Fruit fly (Drosophila melanogaster) whole organism, embryonic: ENCODE results near the gene CG32712.

Experiments used
- ATbp ChIP-seq: fragments of 200-800 bp; sonication (Bioruptor generic); optimal IDR thresholded peaks from 2 replicates; lab custom pipeline; 2017; ENCODE audit warnings: missing biosample characterization, mild to moderate bottlenecking, missing genetic modification characterization, missing genetic modification reagents
- Asciz ChIP-seq: fragments of 200-800 bp; sonication (Bioruptor generic); optimal IDR thresholded peaks from 2 replicates; lab custom pipeline; 2017; ENCODE audit warnings: missing biosample characterization, mild to moderate bottlenecking, missing genetic modification characterization, missing genetic modification reagents
- Atf-2 ChIP-seq: fragments of 200-800 bp; sonication (Bioruptor generic); optimal IDR thresholded peaks from 2 replicates; lab custom pipeline; 2016; ENCODE audit warnings: missing biosample characterization, missing genetic modification characterization
- Bgb ChIP-seq: fragments of 200-800 bp; sonication (Bioruptor generic); IDR thresholded peaks from 2 replicates; pipeline ENCODE4 v1.3.6; 2022; ENCODE audit warnings: missing biosample characterization, missing genetic modification characterization; ENCODE audit not compliant: partially characterized antibody
- CG10321 ChIP-seq: fragments of 200-800 bp; sonication (Bioruptor generic); IDR thresholded peaks from 2 replicates; pipeline ENCODE4 v1.3.6; 2022; ENCODE audit warnings: missing biosample characterization, missing genetic modification characterization
- CG13296 ChIP-seq: fragments of 200-800 bp; sonication (Bioruptor generic); optimal IDR thresholded peaks from 3 replicates; lab custom pipeline; 2018; ENCODE audit warnings: missing biosample characterization, mild to moderate bottlenecking, missing genetic modification characterization
- CG14710 ChIP-seq: fragments of 200-800 bp; sonication (Bioruptor generic); optimal IDR thresholded peaks from 3 replicates; lab custom pipeline; 2019; ENCODE audit warnings: missing biosample characterization, mild to moderate bottlenecking, missing genetic modification characterization, moderate library complexity
- CG15269 ChIP-seq: fragments of 200-800 bp; sonication (Bioruptor generic); optimal IDR thresholded peaks from 2 replicates; lab custom pipeline; 2018; ENCODE audit warnings: missing biosample characterization, mild to moderate bottlenecking, missing genetic modification characterization, moderate library complexity
- CG15479 ChIP-seq: fragments of 200-800 bp; sonication (Bioruptor generic); optimal IDR thresholded peaks from 3 replicates; lab custom pipeline; 2019; ENCODE audit warnings: missing biosample characterization, mild to moderate bottlenecking, missing genetic modification characterization, moderate library complexity
- CG1603 ChIP-seq: fragments of 200-800 bp; sonication (Bioruptor generic); optimal IDR thresholded peaks from 2 replicates; lab custom pipeline; 2019; ENCODE audit warnings: missing biosample characterization, mild to moderate bottlenecking, missing genetic modification characterization, moderate library complexity
- CG17568 ChIP-seq: fragments of 200-800 bp; sonication (Bioruptor generic); optimal IDR thresholded peaks from 2 replicates; lab custom pipeline; 2018; ENCODE audit warnings: missing biosample characterization, mild to moderate bottlenecking, missing genetic modification characterization, moderate library complexity
- CG18476 ChIP-seq: fragments of 200-800 bp; sonication (Bioruptor generic); optimal IDR thresholded peaks from 2 replicates; lab custom pipeline; 2016; ENCODE audit warnings: missing biosample characterization, mild to moderate bottlenecking, missing genetic modification characterization
- CG4404 ChIP-seq: fragments of 200-800 bp; sonication (Bioruptor generic); IDR thresholded peaks from 2 replicates; pipeline ENCODE4 v1.3.6; 2022; ENCODE audit warnings: missing biosample characterization, missing genetic modification characterization
- CG8089 ChIP-seq: fragments of 200-800 bp; sonication (Bioruptor generic); optimal IDR thresholded peaks from 3 replicates; lab custom pipeline; 2016; ENCODE audit warnings: missing biosample characterization, missing genetic modification characterization
- CG8290 ChIP-seq, 3 experiments: fragments of 200-800 bp; sonication (Bioruptor generic); optimal IDR thresholded peaks; 2 replicates each; lab custom pipeline; 2016 to 2019; ENCODE audit warnings: missing biosample characterization in 3 of 3, missing genetic modification characterization in 3 of 3, mild to moderate bottlenecking in 2 of 3, moderate library complexity in 1 of 3
- CG8924 ChIP-seq: fragments of 200-800 bp; optimal IDR thresholded peaks from 3 replicates; lab custom pipeline; 2019; ENCODE audit warnings: missing biosample characterization, mild to moderate bottlenecking, missing genetic modification characterization, moderate library complexity
- Dfd ChIP-seq, 2 experiments: fragments of >200 bp; optimal IDR thresholded peaks; 2 replicates each; lab custom pipeline; 2017; ENCODE audit warnings: missing biosample characterization in 2 of 2, missing genetic modification characterization in 2 of 2
- E2f2 ChIP-seq: fragments of 200-800 bp; sonication (Bioruptor generic); IDR thresholded peaks from 2 replicates; pipeline ENCODE4 v1.3.6; 2022; ENCODE audit warnings: missing biosample characterization, missing genetic modification characterization
- Hmx ChIP-seq: fragments of 200-800 bp; sonication (Bioruptor generic); optimal IDR thresholded peaks from 2 replicates; lab custom pipeline; 2016; ENCODE audit warnings: missing biosample characterization, missing genetic modification characterization
- Kr ChIP-seq: fragments of 200-800 bp; sonication (Bioruptor generic); optimal IDR thresholded peaks from 2 replicates; lab custom pipeline; 2017; ENCODE audit warnings: missing biosample characterization, mild to moderate bottlenecking, missing genetic modification characterization
- Lim3 ChIP-seq: fragments of 200-800 bp; sonication (Bioruptor generic); IDR thresholded peaks from 2 replicates; pipeline ENCODE4 v1.3.6; 2022; ENCODE audit warnings: missing biosample characterization, missing genetic modification characterization
- Med ChIP-seq: fragments of 200-800 bp; sonication (Bioruptor generic); peaks from one replicate; lab custom pipeline; 2016; ENCODE audit warnings: missing biosample characterization, missing genetic modification characterization, mild to moderate bottlenecking, inconsistent platforms, moderate library complexity
- Meics ChIP-seq: fragments of 200-800 bp; sonication (Bioruptor generic); optimal IDR thresholded peaks from 2 replicates; lab custom pipeline; 2017; ENCODE audit warnings: missing biosample characterization, mild to moderate bottlenecking, missing genetic modification characterization
- Opbp ChIP-seq: fragments of 200-800 bp; sonication (Bioruptor generic); IDR thresholded peaks from 3 replicates; pipeline ENCODE4 v1.3.6; 2022; ENCODE audit warnings: missing biosample characterization, missing genetic modification characterization; ENCODE audit not compliant: partially characterized antibody
- bab2 ChIP-seq: fragments of 200-800 bp; sonication (Bioruptor generic); optimal IDR thresholded peaks from 2 replicates; lab custom pipeline; 2016; ENCODE audit warnings: missing biosample characterization, missing genetic modification characterization
- caup ChIP-seq: fragments of 200-800 bp; sonication (Bioruptor generic); optimal IDR thresholded peaks from 3 replicates; lab custom pipeline; 2017; ENCODE audit warnings: missing biosample characterization, mild to moderate bottlenecking, missing genetic modification characterization, moderate library complexity; ENCODE audit not compliant: severe bottlenecking
- crol ChIP-seq: fragments of 200-800 bp; sonication (Bioruptor generic); IDR thresholded peaks from 2 replicates; pipeline ENCODE4 v1.3.6; 2022; ENCODE audit warnings: missing biosample characterization, missing genetic modification characterization
- dpn ChIP-seq, 2 experiments: fragments of 200-800 bp; sonication (Bioruptor generic); optimal IDR thresholded peaks; 3 replicates each; lab custom pipeline; 2016; ENCODE audit warnings: missing biosample characterization in 2 of 2, missing genetic modification characterization in 2 of 2
- en ChIP-seq: fragments of 200-800 bp; sonication (Bioruptor generic); optimal IDR thresholded peaks from 2 replicates; lab custom pipeline; 2016; ENCODE audit warnings: missing biosample characterization, missing genetic modification characterization
- fd102C ChIP-seq: fragments of 200-800 bp; sonication (Bioruptor generic); optimal IDR thresholded peaks from 2 replicates; lab custom pipeline; 2018; ENCODE audit warnings: missing biosample characterization, mild to moderate bottlenecking, missing genetic modification characterization, moderate library complexity
- gce ChIP-seq: fragments of 200-800 bp; sonication (Bioruptor generic); IDR thresholded peaks from 3 replicates; pipeline ENCODE4 v1.3.6; 2022; ENCODE audit warnings: missing biosample characterization, missing genetic modification characterization
- gcm ChIP-seq: fragments of 200-800 bp; sonication (Bioruptor generic); optimal IDR thresholded peaks from 2 replicates; lab custom pipeline; 2019; ENCODE audit warnings: missing biosample characterization, mild to moderate bottlenecking, missing genetic modification characterization, moderate library complexity
- h ChIP-seq: fragments of >200 bp; optimal IDR thresholded peaks from 2 replicates; lab custom pipeline; 2017
- kay ChIP-seq: fragments of 200-800 bp; sonication (Bioruptor generic); optimal IDR thresholded peaks from 2 replicates; lab custom pipeline; 2016; ENCODE audit warnings: missing biosample characterization, missing genetic modification characterization
- kni ChIP-seq: fragments of 200-800 bp; sonication (Bioruptor generic); optimal IDR thresholded peaks from 3 replicates; lab custom pipeline; 2017; ENCODE audit warnings: mild to moderate bottlenecking, missing biosample characterization, missing genetic modification reagents, missing genetic modification characterization
- lilli ChIP-seq: fragments of 200-800 bp; sonication (Bioruptor generic); optimal IDR thresholded peaks from 3 replicates; lab custom pipeline; 2016; ENCODE audit warnings: missing biosample characterization, missing genetic modification characterization
- otp ChIP-seq: fragments of 200-800 bp; sonication (Bioruptor generic); IDR thresholded peaks from 3 replicates; pipeline ENCODE4, ENCODE4 v1.3.6; 2022; ENCODE audit warnings: missing biosample characterization, missing genetic modification characterization
- pros ChIP-seq: fragments of 200-800 bp; sonication (Bioruptor generic); optimal IDR thresholded peaks from 3 replicates; lab custom pipeline; 2019; ENCODE audit warnings: missing biosample characterization, mild to moderate bottlenecking, missing genetic modification characterization, moderate library complexity
- rib ChIP-seq: fragments of 200-800 bp; sonication (Bioruptor generic); IDR thresholded peaks from 2 replicates; pipeline ENCODE4 v1.3.6; 2022; ENCODE audit warnings: missing biosample characterization, missing genetic modification characterization
- sd ChIP-seq: fragments of 200-800 bp; sonication (Bioruptor generic); optimal IDR thresholded peaks from 3 replicates; lab custom pipeline; 2018; ENCODE audit warnings: missing biosample characterization, mild to moderate bottlenecking, missing genetic modification characterization, moderate library complexity
- shn ChIP-seq: fragments of 200-800 bp; sonication (Bioruptor generic); optimal IDR thresholded peaks from 3 replicates; lab custom pipeline; 2016; ENCODE audit warnings: missing biosample characterization, missing genetic modification characterization
- sna ChIP-seq: fragments of 200-800 bp; sonication (Bioruptor generic); IDR thresholded peaks from 2 replicates; pipeline ENCODE4 v1.3.6; 2022; ENCODE audit warnings: missing biosample characterization, missing genetic modification characterization; ENCODE audit not compliant: partially characterized antibody
- twi ChIP-seq: fragments of 200-800 bp; optimal IDR thresholded peaks from 2 replicates; lab custom pipeline; 2019; ENCODE audit warnings: missing biosample characterization, mild to moderate bottlenecking, missing genetic modification characterization, moderate library complexity
- zen ChIP-seq: fragments of 200-800 bp; sonication (Bioruptor generic); optimal IDR thresholded peaks from 3 replicates; lab custom pipeline; 2018; ENCODE audit warnings: missing biosample characterization, mild to moderate bottlenecking, missing genetic modification characterization, moderate library complexity

Gene CG32712

DNA sequence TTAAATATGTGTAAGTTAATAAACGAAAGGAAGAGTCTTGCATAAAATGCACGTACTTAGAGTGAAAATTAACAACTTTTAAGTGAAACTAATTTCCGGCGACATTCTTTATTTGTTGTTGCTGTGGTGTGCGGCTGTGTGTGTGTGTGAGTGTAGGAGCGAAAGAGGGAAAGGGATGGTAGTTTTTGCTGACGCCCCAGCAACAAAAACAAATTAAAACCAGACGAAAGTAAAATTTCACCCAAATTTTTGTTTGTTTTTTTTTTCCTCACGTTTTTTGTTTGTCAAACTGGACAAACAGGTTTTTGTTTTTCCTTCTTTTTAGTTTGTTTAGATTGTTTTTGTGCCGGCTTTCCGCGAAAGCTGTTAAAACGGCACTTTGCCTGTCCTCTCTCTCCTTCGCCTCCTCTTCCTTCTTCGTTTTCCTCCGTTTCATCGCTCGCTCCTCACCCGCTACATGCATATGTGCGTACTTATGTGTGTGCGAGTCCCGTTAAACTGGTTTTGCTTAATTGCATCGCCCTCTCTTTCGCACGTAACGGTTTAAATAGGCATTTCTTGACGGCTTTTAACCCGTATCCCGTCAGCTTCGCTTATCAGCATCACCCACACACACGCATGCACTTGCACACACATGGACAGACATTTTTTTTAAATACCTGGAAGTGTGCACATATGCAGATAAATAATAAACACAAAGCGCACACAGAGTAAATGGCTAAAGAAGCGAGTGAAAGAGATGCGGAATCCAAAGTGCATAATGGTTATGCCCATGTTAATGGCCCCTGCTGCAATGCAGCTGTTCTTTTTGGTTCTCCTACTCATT, 3.9 kb upstream of the CG32712 start, which contains the start of gene Miga (continued):
- TF ChIP-seq Opbp (GFP tag; lab: Robert Waterston, UW) (peak; percentile 32; the same call in 1 of the 3 replicates), bab2 (GFP tag; lab: Kevin White, UChicago) (no peak), en (no peak), otp (GFP tag; lab: Robert Waterston, UW) (0 out of 3 replicates have a peak, but pooled peaks have one; percentile 5), CG8290 (GFP tag; optimal IDR thresholded peaks at IDR 0.05; lab: Kevin White, UChicago) (no peak), CG8290 (tag; optimal IDR thresholded peaks at IDR 0.05; lab: Kevin White, UChicago) (no peak), caup (GFP tag; lab: Kevin White, UChicago) (no peak), CG14710 (tag; lab: Kevin White, UChicago) (peak; percentile 7), Asciz (no peak), CG15269 (tag; lab: Kevin White, UChicago) (peak; percentile 22), zen (peak; percentile 84), Dfd (GFP tag; optimal IDR thresholded peaks at IDR 0.05; lab: Kevin White, UChicago) (no peak), Lim3 (GFP tag; lab: Robert Waterston, UW) (no peak), kay (GFP tag; lab: Kevin White, UChicago) (no peak), twi (tag; lab: Kevin White, UChicago) (peak; percentile 83), CG17568 (GFP tag; lab: Kevin White, UChicago) (no peak), Meics (GFP tag; lab: Kevin White, UChicago) (no peak), shn (no peak), pros (peak; percentile 72), Atf-2 (GFP tag; lab: Kevin White, UChicago) (no peak), fd102C (GFP tag; lab: Kevin White, UChicago) (no peak), Hmx (GFP tag; lab: Kevin White, UChicago) (no peak), CG4404 (GFP tag; lab: Robert Waterston, UW) (no peak), CG18476 (GFP tag; lab: Kevin White, UChicago) (no peak), dpn (GFP tag; optimal IDR thresholded peaks at IDR 0.05; lab: Kevin White, UChicago) (no peak), CG8089 (GFP tag; lab: Kevin White, UChicago) (no peak), gce (no peak), lilli (GFP tag; lab: Kevin White, UChicago) (no peak), E2f2 (no peak), h (lab: Kevin White, UChicago) (no peak), kni (GFP tag; lab: Kevin White, UChicago) (peak; percentile 60), CG13296 (GFP tag; lab: Kevin White, UChicago) (no peak), sd (tag; lab: Kevin White, UChicago) (peak; percentile 51), CG15479 (GFP tag; lab: Kevin White, UChicago) (peak; percentile 90), gcm (peak; percentile 47), CG10321 (no peak), CG1603 (tag; lab: Kevin White, UChicago) (no peak), Kr (GFP tag; lab: Kevin White, UChicago) (peak; percentile 18), sna (GFP tag; lab: Robert Waterston, UW) (0 out of 2 replicates have a peak, but pooled peaks have one; percentile 27), crol (GFP tag; lab: Robert Waterston, UW) (peak; percentile 68), ATbp (GFP tag; lab: Kevin White, UChicago) (no peak), Med (GFP tag; lab: Kevin White, UChicago) (peak; percentile 58), rib (GFP tag; lab: Robert Waterston, UW) (peak; percentile 42; the same call in 1 of the 2 replicates), CG8924 (peak; percentile 23), Bgb (GFP tag; lab: Robert Waterston, UW) (no peak)
